Worm (Caenorhabditis elegans) whole organism, young adult: ENCODE measurements around the gene hip-1.
A peak's percentile ranks its signal among the peaks of the same experiment; 100 is the strongest.

ENCODE experiments used
- C06A6.2 ChIP-seq: fragments of 200-800 bp; sonication (Bioruptor generic); conservative IDR thresholded peaks from 2 replicates; pipeline ENCODE4 v1.3.6; 2022; ENCODE audit warnings: missing genetic modification characterization, missing compliant biosample characterization
- D2030.7 ChIP-seq: fragments of 200-800 bp; sonication (Bioruptor generic); IDR thresholded peaks from 2 replicates; pipeline ENCODE4 v1.3.6; 2022; ENCODE audit warnings: missing genetic modification reagents, missing genetic modification characterization, missing compliant biosample characterization
- F23B12.7 ChIP-seq: sonication (generic microtip); optimal IDR thresholded peaks from 2 replicates; lab custom pipeline; 2017; ENCODE audit warnings: missing genetic modification characterization, mild to moderate bottlenecking, missing compliant biosample characterization, antibody characterized with exemption, moderate library complexity; ENCODE audit not compliant: insufficient read depth
- F33H1.4 ChIP-seq: fragments of 200-800 bp; sonication (Bioruptor generic); IDR thresholded peaks from 2 replicates; pipeline ENCODE4 v1.3.6; 2022; ENCODE audit warnings: missing genetic modification reagents, missing genetic modification characterization, missing compliant biosample characterization
- F52B5.7 ChIP-seq: sonication (generic microtip); optimal IDR thresholded peaks from 2 replicates; lab custom pipeline; 2016; ENCODE audit warnings: mild to moderate bottlenecking, missing genetic modification characterization, missing compliant biosample characterization
- F57C9.4 ChIP-seq: sonication (generic microtip); optimal IDR thresholded peaks from 2 replicates; lab custom pipeline; 2017; ENCODE audit warnings: mild to moderate bottlenecking, missing genetic modification characterization, missing compliant biosample characterization
- Y53F4B.3 ChIP-seq: fragments of 200-800 bp; sonication (Bioruptor generic); IDR thresholded peaks from 2 replicates; pipeline ENCODE4 v1.3.6; 2022; ENCODE audit warnings: missing genetic modification reagents, missing genetic modification characterization, missing compliant biosample characterization
- akir-1 ChIP-seq: fragments of 200-800 bp; sonication (Bioruptor generic); optimal IDR thresholded peaks from 2 replicates; lab custom pipeline; 2018; ENCODE audit warnings: mild to moderate bottlenecking, missing genetic modification characterization, moderate library complexity, missing compliant biosample characterization
- aptf-3 ChIP-seq: fragments of 200-800 bp; sonication (Bioruptor generic); IDR thresholded peaks from 2 replicates; pipeline ENCODE4 v1.3.6; 2022; ENCODE audit warnings: missing genetic modification characterization, missing compliant biosample characterization
- attf-5 ChIP-seq: fragments of 200-800 bp; sonication (Bioruptor generic); optimal IDR thresholded peaks from 2 replicates; lab custom pipeline; 2018; ENCODE audit warnings: mild to moderate bottlenecking, missing genetic modification characterization, missing compliant biosample characterization
- ccch-3 ChIP-seq: fragments of 200-800 bp; sonication (Bioruptor generic); optimal IDR thresholded peaks from 2 replicates; lab custom pipeline; 2018; ENCODE audit warnings: mild to moderate bottlenecking, missing genetic modification characterization, missing compliant biosample characterization
- cebp-1 ChIP-seq, 2 experiments: fragments of 200-800 bp in 1 of 2; sonication (Bioruptor generic) in 1 of 2; sonication (generic microtip) in 1 of 2; IDR thresholded peaks in 1 of 2; optimal IDR thresholded peaks in 1 of 2; 2 replicates each; pipeline versions ENCODE4 v1.3.6 to Lab custom; 2017 to 2022; ENCODE audit warnings: missing compliant biosample characterization in 2 of 2, missing genetic modification characterization in 2 of 2, mild to moderate bottlenecking in 1 of 2, missing genetic modification reagents in 1 of 2, moderate library complexity in 1 of 2
- cebp-2 ChIP-seq: fragments of 200-800 bp; sonication (Bioruptor generic); IDR thresholded peaks from 2 replicates; pipeline ENCODE4 v1.3.6; 2022; ENCODE audit warnings: missing genetic modification characterization, missing compliant biosample characterization
- ceh-58 ChIP-seq: fragments of 200-800 bp; sonication (Bioruptor generic); IDR thresholded peaks from 2 replicates; pipeline ENCODE4 v1.3.6; 2022; ENCODE audit warnings: missing genetic modification characterization, missing compliant biosample characterization
- ceh-91 ChIP-seq: fragments of 200-800 bp; sonication (Bioruptor generic); IDR thresholded peaks from 2 replicates; pipeline ENCODE4 v1.3.6; 2022; ENCODE audit warnings: missing genetic modification reagents, missing genetic modification characterization, missing compliant biosample characterization
- dox-1 ChIP-seq: fragments of 200-800 bp; sonication (Bioruptor generic); IDR thresholded peaks from 2 replicates; pipeline ENCODE4 v1.3.6; 2022; ENCODE audit warnings: missing genetic modification reagents, missing genetic modification characterization, missing compliant biosample characterization
- dpl-1 ChIP-seq: fragments of 150-350 bp; optimal IDR thresholded peaks from 2 replicates; lab custom pipeline; 2014; ENCODE audit warnings: missing biosample characterization, missing genetic modification reagents, missing genetic modification characterization
- efl-1 ChIP-seq: fragments of 150-350 bp; optimal IDR thresholded peaks from 2 replicates; lab custom pipeline; 2014; ENCODE audit warnings: missing biosample characterization, missing genetic modification reagents, missing genetic modification characterization
- ekl-4 ChIP-seq: fragments of 200-800 bp; sonication (Bioruptor generic); IDR thresholded peaks from 2 replicates; pipeline ENCODE4 v1.3.6; 2022; ENCODE audit warnings: missing genetic modification reagents, missing genetic modification characterization, missing compliant biosample characterization
- hsf-1 ChIP-seq: fragments of 200-800 bp; sonication (Bioruptor generic); IDR thresholded peaks from 2 replicates; pipeline ENCODE4 v1.3.6; 2022; ENCODE audit warnings: missing genetic modification reagents, missing genetic modification characterization, missing compliant biosample characterization
- lin-35 ChIP-seq, 3 experiments: fragments of 150-350 bp in 2 of 3; sonication (generic microtip) in 1 of 3; optimal IDR thresholded peaks; 2 replicates each; lab custom pipeline; 2014 to 2018; ENCODE audit warnings: missing biosample characterization in 3 of 3, missing genetic modification characterization in 3 of 3, missing genetic modification reagents in 3 of 3
- lin-54 ChIP-seq: fragments of 200-800 bp; sonication (Bioruptor generic); optimal IDR thresholded peaks from 2 replicates; lab custom pipeline; 2018; ENCODE audit warnings: mild to moderate bottlenecking, missing genetic modification characterization, missing compliant biosample characterization
- lsl-1 ChIP-seq: fragments of 200-800 bp; sonication (Bioruptor generic); optimal IDR thresholded peaks from 2 replicates; lab custom pipeline; 2018; ENCODE audit warnings: mild to moderate bottlenecking, missing genetic modification characterization, moderate library complexity, missing compliant biosample characterization
- madf-6 ChIP-seq: fragments of 200-800 bp; sonication (Bioruptor generic); IDR thresholded peaks from 2 replicates; pipeline ENCODE4 v1.3.6; 2022; ENCODE audit warnings: missing genetic modification reagents, missing genetic modification characterization, missing compliant biosample characterization
- madf-8 ChIP-seq: fragments of 200-800 bp; sonication (Bioruptor generic); conservative IDR thresholded peaks from 2 replicates; pipeline ENCODE4 v1.3.6; 2022; ENCODE audit warnings: missing genetic modification reagents, missing genetic modification characterization, missing compliant biosample characterization
- mcd-1 ChIP-seq: fragments of 200-800 bp; sonication (Bioruptor generic); IDR thresholded peaks from 2 replicates; pipeline ENCODE4 v1.3.6; 2022; ENCODE audit warnings: missing genetic modification reagents, missing genetic modification characterization, missing compliant biosample characterization
- mel-28 ChIP-seq: sonication (generic microtip); optimal IDR thresholded peaks from 2 replicates; lab custom pipeline; 2016; ENCODE audit warnings: borderline replicate concordance, mild to moderate bottlenecking, missing genetic modification characterization, missing compliant biosample characterization
- pbrm-1 ChIP-seq: fragments of 200-800 bp; sonication (Bioruptor generic); IDR thresholded peaks from 2 replicates; pipeline ENCODE4 v1.3.6; 2022; ENCODE audit warnings: missing genetic modification reagents, missing genetic modification characterization, missing compliant biosample characterization
- pha-4 ChIP-seq: fragments of 150-350 bp; sonication (generic microtip); optimal IDR thresholded peaks from 2 replicates; lab custom pipeline; 2014; ENCODE audit warnings: missing biosample characterization, missing genetic modification reagents, missing genetic modification characterization
- rec-8 ChIP-seq, 2 experiments: sonication (generic microtip); optimal IDR thresholded peaks; 2 replicates each; lab custom pipeline; 2016; ENCODE audit warnings: mild to moderate bottlenecking in 2 of 2, missing genetic modification characterization in 2 of 2, missing genetic modification reagents in 2 of 2, missing genotype in 2 of 2, missing biosample characterization in 1 of 2, missing compliant biosample characterization in 1 of 2, moderate library complexity in 1 of 2
- repo-1 ChIP-seq: sonication (generic microtip); optimal IDR thresholded peaks from 2 replicates; lab custom pipeline; 2017; ENCODE audit warnings: mild to moderate bottlenecking, missing genetic modification characterization, missing compliant biosample characterization
- rpc-1 ChIP-seq, 2 experiments: fragments of 150-350 bp in 1 of 2; sonication (generic microtip) in 1 of 2; optimal IDR thresholded peaks; 2 replicates each; lab custom pipeline; 2014 to 2018; ENCODE audit warnings: missing biosample characterization in 1 of 2, missing genetic modification characterization in 1 of 2, missing genetic modification reagents in 1 of 2, missing genotype in 1 of 2
- sdz-38 ChIP-seq: sonication (generic microtip); optimal IDR thresholded peaks from 2 replicates; lab custom pipeline; 2016; ENCODE audit warnings: missing genotype, missing genetic modification characterization, missing compliant biosample characterization
- snpc-1.1 ChIP-seq: sonication (generic microtip); optimal IDR thresholded peaks from 2 replicates; lab custom pipeline; 2017; ENCODE audit warnings: missing genetic modification characterization, mild to moderate bottlenecking, missing compliant biosample characterization, antibody characterized with exemption, moderate library complexity, missing genotype, missing genetic modification reagents; ENCODE audit not compliant: insufficient read depth
- snpc-1.3 ChIP-seq: sonication (generic microtip); optimal IDR thresholded peaks from 2 replicates; lab custom pipeline; 2017; ENCODE audit warnings: missing genetic modification characterization, mild to moderate bottlenecking, missing compliant biosample characterization, antibody characterized with exemption, moderate library complexity, missing genotype, missing genetic modification reagents; ENCODE audit not compliant: insufficient read depth
- snpc-3.4 ChIP-seq: sonication (generic microtip); optimal IDR thresholded peaks from 2 replicates; lab custom pipeline; 2017; ENCODE audit warnings: missing genetic modification characterization, mild to moderate bottlenecking, missing compliant biosample characterization, antibody characterized with exemption, moderate library complexity, missing genotype, missing genetic modification reagents
- snpc-4 ChIP-seq, 5 experiments: fragments of 150-350 bp in 1 of 5; sonication (generic microtip) in 4 of 5; optimal IDR thresholded peaks; 2 replicates each; lab custom pipeline; 2014 to 2018; ENCODE audit warnings: missing genetic modification characterization in 5 of 5, missing biosample characterization in 3 of 5, antibody characterized with exemption in 2 of 5, mild to moderate bottlenecking in 2 of 5, missing compliant biosample characterization in 2 of 5, missing genotype in 2 of 5, moderate library complexity in 2 of 5, missing genetic modification reagents in 1 of 5
- tbp1 ChIP-seq: fragments of 200-800 bp; sonication (Bioruptor generic); optimal IDR thresholded peaks from 2 replicates; lab custom pipeline; 2018; ENCODE audit warnings: mild to moderate bottlenecking, missing genetic modification characterization, missing compliant biosample characterization
- tlf-1 ChIP-seq: fragments of 200-800 bp; sonication (Bioruptor generic); optimal IDR thresholded peaks from 2 replicates; lab custom pipeline; 2018; ENCODE audit warnings: mild to moderate bottlenecking, missing genetic modification characterization, missing compliant biosample characterization
- unc-130 ChIP-seq: sonication (generic microtip); optimal IDR thresholded peaks from 2 replicates; lab custom pipeline; 2016; ENCODE audit warnings: missing genetic modification reagents, missing genetic modification characterization, missing compliant biosample characterization
- xnd-1 ChIP-seq: sonication (generic microtip); optimal IDR thresholded peaks from 2 replicates; lab custom pipeline; 2016; ENCODE audit warnings: missing genotype, missing genetic modification reagents, missing genetic modification characterization, missing compliant biosample characterization

The hip-1 gene

DNA sequence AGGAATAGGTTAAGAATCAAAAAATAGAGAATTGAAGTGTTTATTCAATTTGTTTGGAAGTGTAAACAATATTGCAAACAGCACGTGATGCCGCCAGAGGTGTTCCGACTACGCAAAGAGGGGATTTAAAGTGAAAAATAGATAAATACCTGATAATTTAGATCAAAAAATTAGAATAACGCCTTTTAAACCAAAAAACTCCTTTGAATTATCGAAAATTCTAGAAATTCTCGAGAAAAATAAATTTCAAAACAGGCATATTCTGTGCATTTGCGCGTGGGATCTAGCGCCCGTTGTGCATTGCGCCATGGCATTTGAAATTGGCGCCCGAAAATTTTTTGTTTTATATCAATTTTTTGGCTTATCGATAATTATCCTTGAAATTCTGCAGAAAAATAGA, at the start of gene hip-1:
Gene hip-1 (minus strand): TSS at position 225 of the 400 bp plus-strand sequence.
- TF ChIP-seq ceh-58 (GFP tag; lab: Robert Waterston, UW): no peak
- peak; percentile 64 for TF ChIP-seq dpl-1 (GFP tag; lab: Kevin White, UChicago)
- peak; percentile 30 for TF ChIP-seq tlf-1 (GFP tag; lab: Kevin White, UChicago)
- TF ChIP-seq rpc-1 (optimal IDR thresholded peaks at IDR 0.05; lab: Kevin White, UChicago): peak; percentile 13
- TF ChIP-seq rpc-1 (tag; optimal IDR thresholded peaks at IDR 0.05; lab: Kevin White, UChicago): no peak
- TF ChIP-seq D2030.7 (GFP tag; lab: Robert Waterston, UW): peak; percentile 71
- TF ChIP-seq lin-35 (GFP tag; optimal IDR thresholded peaks at IDR 0.05; lab: Kevin White, UChicago): peak in 1 of 3 experiments; percentile 65
- TF ChIP-seq repo-1 (tag; lab: Kevin White, UChicago): no peak
- TF ChIP-seq cebp-1 (GFP tag; IDR thresholded peaks at IDR 0.05; lab: Robert Waterston, UW): no peak
- TF ChIP-seq cebp-1 (tag; optimal IDR thresholded peaks at IDR 0.05; lab: Kevin White, UChicago): peak; percentile 76
- peak; percentile 10 for TF ChIP-seq unc-130 (GFP tag; lab: Kevin White, UChicago)
- no peak for TF ChIP-seq cebp-2 (GFP tag; lab: Robert Waterston, UW)
- TF ChIP-seq madf-8 (GFP tag; lab: Robert Waterston, UW): peak; percentile 64; the same call in 1 of the 2 replicates
- TF ChIP-seq Y53F4B.3 (GFP tag; lab: Robert Waterston, UW): no peak
- TF ChIP-seq efl-1 (GFP tag; lab: Kevin White, UChicago): peak; percentile 75
- TF ChIP-seq snpc-1.1 (tag; lab: Kevin White, UChicago): no peak
- TF ChIP-seq F57C9.4 (tag; lab: Kevin White, UChicago): no peak
- TF ChIP-seq lsl-1 (GFP tag; lab: Kevin White, UChicago): peak; percentile 63
- peak; percentile 83 for TF ChIP-seq madf-6 (GFP tag; lab: Robert Waterston, UW)
- 0 out of 2 replicates have a peak, but pooled peaks have one; percentile 25 for TF ChIP-seq pbrm-1 (GFP tag; lab: Robert Waterston, UW)
- peak; percentile 93 for TF ChIP-seq hsf-1
- peak; percentile 57 for TF ChIP-seq F33H1.4 (GFP tag; lab: Robert Waterston, UW)
- no peak for TF ChIP-seq mel-28 (tag; lab: Kevin White, UChicago)
- no peak for TF ChIP-seq snpc-4 (GFP tag; optimal IDR thresholded peaks at IDR 0.05; lab: Kevin White, UChicago)
- TF ChIP-seq snpc-4 (tag; optimal IDR thresholded peaks at IDR 0.05; lab: Kevin White, UChicago): peak in 2 of 4 experiments; percentile 1 to 26
- TF ChIP-seq F23B12.7 (tag; lab: Kevin White, UChicago): peak; percentile 77
- TF ChIP-seq akir-1 (GFP tag; lab: Kevin White, UChicago): no peak
- TF ChIP-seq xnd-1 (tag; lab: Kevin White, UChicago): peak; percentile 39
- no peak for TF ChIP-seq sdz-38 (tag; lab: Kevin White, UChicago)
- TF ChIP-seq mcd-1: 0 out of 2 replicates have a peak, but pooled peaks have one; percentile 26
- peak; percentile 62 for TF ChIP-seq attf-5
- no peak for TF ChIP-seq rec-8 (tag; optimal IDR thresholded peaks at IDR 0.05; lab: Kevin White, UChicago)
- TF ChIP-seq lin-54 (GFP tag; lab: Kevin White, UChicago): peak; percentile 86
- peak; percentile 83 for TF ChIP-seq ceh-91
- no peak for TF ChIP-seq C06A6.2
- TF ChIP-seq dox-1 (GFP tag; lab: Robert Waterston, UW): peak; percentile 47; the same call in 1 of the 2 replicates
- TF ChIP-seq aptf-3 (GFP tag; lab: Robert Waterston, UW): no peak
- peak; percentile 54 for TF ChIP-seq tbp1
- TF ChIP-seq ekl-4 (GFP tag; lab: Robert Waterston, UW): peak; percentile 22; the same call in 1 of the 2 replicates
- TF ChIP-seq pha-4: peak; percentile 6
- TF ChIP-seq F52B5.7 (tag; lab: Kevin White, UChicago): no peak
- no peak for TF ChIP-seq ccch-3
- peak; percentile 37 for TF ChIP-seq snpc-3.4 (tag; lab: Kevin White, UChicago)
- peak; percentile 36 for TF ChIP-seq snpc-1.3 (tag; lab: Kevin White, UChicago)
